Worm (Caenorhabditis elegans) whole organism, young adult: ENCODE results near the gene C06E1.7.

Source experiments
- hrde-1 ChIP-seq: sonication (generic microtip); optimal IDR thresholded peaks from 2 replicates; lab custom pipeline; 2016; ENCODE audit warnings: missing genetic modification characterization, mild to moderate bottlenecking, missing compliant biosample characterization, moderate library complexity, missing genotype, missing genetic modification reagents, borderline replicate concordance
- lin-35 ChIP-seq, 3 experiments: fragments of 150-350 bp in 2 of 3; sonication (generic microtip) in 1 of 3; optimal IDR thresholded peaks; 2 replicates each; lab custom pipeline; 2014 to 2018; ENCODE audit warnings: missing biosample characterization in 3 of 3, missing genetic modification characterization in 3 of 3, missing genetic modification reagents in 3 of 3
- lin-54 ChIP-seq: fragments of 200-800 bp; sonication (Bioruptor generic); optimal IDR thresholded peaks from 2 replicates; lab custom pipeline; 2018; ENCODE audit warnings: mild to moderate bottlenecking, missing genetic modification characterization, missing compliant biosample characterization
- sptf-2 ChIP-seq: fragments of 200-800 bp; sonication (Bioruptor generic); optimal IDR thresholded peaks from 2 replicates; lab custom pipeline; 2018; ENCODE audit warnings: mild to moderate bottlenecking, missing genetic modification characterization, missing compliant biosample characterization
- zim-3 ChIP-seq: sonication (generic microtip); optimal IDR thresholded peaks from 2 replicates; lab custom pipeline; 2017; ENCODE audit warnings: mild to moderate bottlenecking, missing genetic modification characterization, moderate library complexity, missing compliant biosample characterization

ce11 chrIII:8597770-8598169 is 4.2 kb upstream of the C06E1.7 start, which contains the start of gene ztf-30:
- TF ChIP-seq lin-54 (GFP tag; lab: Kevin White, UChicago) = no peak
- no peak for TF ChIP-seq zim-3 (tag; lab: Kevin White, UChicago)
- TF ChIP-seq sptf-2 (GFP tag; lab: Kevin White, UChicago) = no peak
- TF ChIP-seq lin-35 (GFP tag; optimal IDR thresholded peaks at IDR 0.05; lab: Kevin White, UChicago) = no peak
- no peak for TF ChIP-seq hrde-1 (tag; lab: Kevin White, UChicago)
